Fruit fly (Drosophila melanogaster) S2 (cell line): ENCODE measurements around the gene CG4278.

Source experiments
- CG8478 ChIP-seq: fragments of >200 bp; optimal IDR thresholded peaks from 2 replicates; lab custom pipeline; 2018
- CTCF ChIP-seq, 2 experiments: fragments of >200 bp; optimal IDR thresholded peaks; 2 replicates each; lab custom pipeline; 2018

DNA sequence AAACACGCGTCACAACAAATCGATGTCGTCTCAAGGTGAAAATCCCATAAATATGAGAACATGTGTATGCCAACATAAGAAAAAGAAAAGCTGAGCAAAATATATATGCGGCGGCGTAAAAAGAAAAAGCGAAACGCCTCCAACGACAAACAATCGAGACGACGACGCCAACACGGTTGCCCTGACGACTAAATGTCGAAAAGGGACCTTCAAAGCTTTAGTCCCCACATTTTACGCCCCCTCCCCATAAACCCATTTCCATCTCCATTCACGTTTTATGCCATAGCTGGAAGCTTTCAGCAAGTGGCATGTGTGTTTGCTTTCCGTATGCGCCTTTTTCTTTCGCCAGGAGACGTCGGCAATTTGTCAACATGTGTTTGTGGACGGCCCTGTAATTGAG is 48.9 kb upstream of the CG4278 start:
- TF ChIP-seq CG8478 (lab: Kevin White, UChicago) (no peak), CTCF (optimal IDR thresholded peaks at IDR 0.05; lab: Kevin White, UChicago) (no peak)
